Worm (Caenorhabditis elegans): ENCODE measurements around the gene W03F8.6.

W03F8.6 gene

ce11 chrIV:5171994-5172528, 14.3 kb downstream of the W03F8.6 start:
- TF ChIP-seq sptf-1 (tag; optimal IDR thresholded peaks at IDR 0.05) = no peak
- TF ChIP-seq dsc-1 (tag; optimal IDR thresholded peaks at IDR 0.05) = peak; percentile 63
- TF ChIP-seq rnt-1 (tag; optimal IDR thresholded peaks at IDR 0.05) = peak; percentile 30
- TF ChIP-seq efl-1 (optimal IDR thresholded peaks at IDR 0.05) = no peak
- TF ChIP-seq efl-1 (GFP tag; optimal IDR thresholded peaks at IDR 0.05 in 1 of 2) = peak in 1 of 2 experiments; percentile 79
- TF ChIP-seq lin-35 (GFP tag; optimal IDR thresholded peaks at IDR 0.05) = no peak
- TF ChIP-seq snu-23 (GFP tag; optimal IDR thresholded peaks at IDR 0.05) = peak; percentile 22

DNA sequence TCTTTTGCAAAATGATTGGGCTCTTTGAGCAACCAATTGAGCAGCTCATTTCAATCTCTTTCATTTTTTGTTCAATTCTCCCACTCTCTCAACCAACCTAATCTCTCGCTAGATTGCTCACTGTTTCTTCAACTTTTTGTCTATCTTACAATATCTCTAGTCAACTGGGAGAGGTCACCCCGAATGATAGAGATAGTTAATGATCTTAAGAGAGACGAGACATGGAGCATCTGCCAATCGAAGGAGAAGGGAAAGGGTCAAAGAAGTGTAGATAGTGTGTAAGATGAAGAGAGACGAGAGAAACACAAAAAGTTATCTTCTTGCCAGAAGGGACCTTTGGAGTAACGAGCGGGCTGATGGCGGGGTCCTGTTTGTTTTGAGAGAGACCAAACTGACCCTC, 17.0 kb downstream of the W03F8.6 start:
- TF ChIP-seq nhr-11 (tag; optimal IDR thresholded peaks at IDR 0.05) (no peak), blmp-1 (tag; optimal IDR thresholded peaks at IDR 0.05) (no peak), rnt-1 (tag; optimal IDR thresholded peaks at IDR 0.05) (peak; percentile 55), ets-5 (GFP tag; IDR thresholded peaks at IDR 0.05) (no peak), swsn-7 (tag; optimal IDR thresholded peaks at IDR 0.05) (peak; percentile 12), ces-1 (GFP tag; optimal IDR thresholded peaks at IDR 0.05) (no peak), ceh-90 (tag; optimal IDR thresholded peaks at IDR 0.05) (no peak), ceh-88 (GFP tag; IDR thresholded peaks at IDR 0.05) (no peak), nhr-19 (GFP tag; conservative IDR thresholded peaks at IDR 0.05) (peak; percentile 25), elt-3 (tag; optimal IDR thresholded peaks at IDR 0.05) (no peak), nhr-47 (tag; optimal IDR thresholded peaks at IDR 0.05) (no peak), ceh-8 (GFP tag; optimal IDR thresholded peaks at IDR 0.05) (no peak), skn-1 (tag; optimal IDR thresholded peaks at IDR 0.05) (no peak), lin-14 (GFP tag; optimal IDR thresholded peaks at IDR 0.05) (peak; percentile 60), unc-30 (tag; optimal IDR thresholded peaks at IDR 0.05) (no peak), ceh-82 (tag; optimal IDR thresholded peaks at IDR 0.05) (no peak), zag-1 (tag; optimal IDR thresholded peaks at IDR 0.05) (no peak), fkh-4 (tag; optimal IDR thresholded peaks at IDR 0.05; ENCODE audit: borderline replicate concordance) (peak; percentile 37), lsy-2 (tag; optimal IDR thresholded peaks at IDR 0.05) (peak; percentile 44 to 50), nhr-76 (tag; optimal IDR thresholded peaks at IDR 0.05) (peak; percentile 42), vab-15 (tag; optimal IDR thresholded peaks at IDR 0.05) (no peak), nhr-20 (tag; optimal IDR thresholded peaks at IDR 0.05) (peak; percentile 7), unc-98 (GFP tag; IDR thresholded peaks at IDR 0.05) (0 out of 2 replicates have a peak, but pooled peaks have one; percentile 44), fos-1 (tag; optimal IDR thresholded peaks at IDR 0.05) (no peak), pag-3 (tag; optimal IDR thresholded peaks at IDR 0.05; ENCODE audit: borderline replicate concordance, insufficient read depth) (peak; percentile 43), snu-23 (GFP tag; optimal IDR thresholded peaks at IDR 0.05) (peak; percentile 43), efl-1 (optimal IDR thresholded peaks at IDR 0.05) (peak; percentile 17 to 40), efl-1 (GFP tag; optimal IDR thresholded peaks at IDR 0.05 in 1 of 2) (peak; percentile 16 to 59), C16A3.4 (tag; optimal IDR thresholded peaks at IDR 0.05) (no peak), xbp-1 (tag; optimal IDR thresholded peaks at IDR 0.05) (no peak), nhr-71 (tag; optimal IDR thresholded peaks at IDR 0.05) (peak; percentile 70), ztf-4 (tag; optimal IDR thresholded peaks at IDR 0.05) (no peak), sox-4 (tag; optimal IDR thresholded peaks at IDR 0.05) (no peak), tbx-2 (tag; optimal IDR thresholded peaks at IDR 0.05) (peak; percentile 7), dsc-1 (tag; optimal IDR thresholded peaks at IDR 0.05) (peak; percentile 80), dpl-1 (GFP tag; optimal IDR thresholded peaks at IDR 0.05) (peak in 1 of 3 experiments; percentile 1), nhr-84 (tag; optimal IDR thresholded peaks at IDR 0.05) (no peak), elt-2 (tag; optimal IDR thresholded peaks at IDR 0.05) (no peak), mab-9 (GFP tag; IDR thresholded peaks at IDR 0.05) (no peak), hlh-17 (GFP tag; optimal IDR thresholded peaks at IDR 0.05; ENCODE audit: borderline replicate concordance) (no peak), pqm-1 (tag; optimal IDR thresholded peaks at IDR 0.05) (no peak), zip-4 (GFP tag; optimal IDR thresholded peaks at IDR 0.05) (no peak), sptf-1 (tag; optimal IDR thresholded peaks at IDR 0.05) (no peak), pax-3 (tag; optimal IDR thresholded peaks at IDR 0.05) (no peak)
